Worm (Caenorhabditis elegans) whole organism, L4 larva: Measurements from ENCODE around the gene F11A5.16.

Source experiments
- D1046.2 ChIP-seq: fragments of 200-800 bp; sonication (Bioruptor generic); IDR thresholded peaks from 2 replicates; pipeline ENCODE4 v1.3.6; 2022; ENCODE audit warnings: missing genetic modification characterization, missing compliant biosample characterization
- F26F4.8 ChIP-seq: fragments of 200-800 bp; sonication (Bioruptor generic); conservative IDR thresholded peaks from 2 replicates; pipeline ENCODE4 v1.3.6; 2022; ENCODE audit warnings: missing genetic modification characterization, missing compliant biosample characterization
- F44E2.7 ChIP-seq: fragments of 200-800 bp; sonication (Bioruptor generic); IDR thresholded peaks from 2 replicates; pipeline ENCODE4 v2.1.2; 2022; ENCODE audit warnings: missing genetic modification characterization, missing compliant biosample characterization
- F49E8.2 ChIP-seq: sonication (generic microtip); optimal IDR thresholded peaks from 2 replicates; lab custom pipeline; 2016; ENCODE audit warnings: missing compliant biosample characterization, mild to moderate bottlenecking, missing genetic modification characterization, borderline replicate concordance
- Y5F2A.4 ChIP-seq: fragments of 200-800 bp; sonication (Bioruptor generic); optimal IDR thresholded peaks from 2 replicates; lab custom pipeline; 2018; ENCODE audit warnings: mild to moderate bottlenecking, missing genetic modification characterization, missing compliant biosample characterization
- Y75B8A.6 ChIP-seq: fragments of 200-800 bp; sonication (Bioruptor generic); IDR thresholded peaks from 2 replicates; pipeline ENCODE4 v1.3.6; 2022; ENCODE audit warnings: missing genetic modification reagents, missing genetic modification characterization, missing compliant biosample characterization
- ZK337.2 ChIP-seq: fragments of 200-800 bp; sonication (Bioruptor generic); IDR thresholded peaks from 2 replicates; pipeline ENCODE4 v1.3.6; 2022; ENCODE audit warnings: missing genetic modification reagents, missing genetic modification characterization, missing compliant biosample characterization
- ama-1 ChIP-seq: fragments of 150-350 bp; optimal IDR thresholded peaks from 2 replicates; lab custom pipeline; 2014; ENCODE audit warnings: inconsistent platforms, mixed read lengths
- arid-1 ChIP-seq: fragments of 200-800 bp; sonication (Bioruptor generic); conservative IDR thresholded peaks from 2 replicates; pipeline ENCODE4 v1.3.6; 2022; ENCODE audit warnings: missing genetic modification reagents, missing genetic modification characterization, missing compliant biosample characterization
- ceh-32 ChIP-seq: sonication (generic microtip); optimal IDR thresholded peaks from 2 replicates; lab custom pipeline; 2016; ENCODE audit warnings: mild to moderate bottlenecking, missing genetic modification characterization, missing compliant biosample characterization; ENCODE audit not compliant: poor library complexity
- ceh-44 ChIP-seq: fragments of 200-800 bp; sonication (Bioruptor generic); IDR thresholded peaks from 2 replicates; pipeline ENCODE4 v1.3.6; 2022; ENCODE audit warnings: missing genetic modification reagents, missing genetic modification characterization, missing compliant biosample characterization
- ces-1 ChIP-seq: fragments of 150-350 bp; sonication (generic microtip); optimal IDR thresholded peaks from 4 replicates; lab custom pipeline; 2014; ENCODE audit warnings: missing biosample characterization, missing genetic modification reagents, missing genetic modification characterization
- cey-2 ChIP-seq: sonication (generic microtip); optimal IDR thresholded peaks from 3 replicates; lab custom pipeline; 2017; ENCODE audit warnings: missing genetic modification characterization, mild to moderate bottlenecking, missing compliant biosample characterization, antibody characterized with exemption, borderline replicate concordance; ENCODE audit not compliant: insufficient read depth
- daf-12 ChIP-seq: fragments of 150-350 bp; optimal IDR thresholded peaks from 2 replicates; lab custom pipeline; 2014; ENCODE audit warnings: missing biosample characterization, missing genetic modification reagents, missing genetic modification characterization
- daf-16 ChIP-seq, 3 experiments: sonication (generic microtip); optimal IDR thresholded peaks; 2 replicates each; lab custom pipeline; 2016 to 2017; ENCODE audit warnings: missing genetic modification characterization in 3 of 3, missing genetic modification reagents in 3 of 3, mild to moderate bottlenecking in 2 of 3, missing compliant biosample characterization in 2 of 3, missing biosample characterization in 1 of 3, moderate library complexity in 1 of 3
- daf-8 ChIP-seq: fragments of 200-800 bp; sonication (Bioruptor generic); IDR thresholded peaks from 2 replicates; pipeline ENCODE4 v1.3.6; 2022; ENCODE audit warnings: missing genetic modification characterization, missing compliant biosample characterization
- dmd-6 ChIP-seq: fragments of 200-800 bp; sonication (Bioruptor generic); IDR thresholded peaks from 2 replicates; pipeline ENCODE4 v1.3.6; 2022; ENCODE audit warnings: missing genetic modification reagents, missing genetic modification characterization, missing compliant biosample characterization
- dmd-8 ChIP-seq: fragments of 200-800 bp; sonication (Bioruptor generic); IDR thresholded peaks from 2 replicates; pipeline ENCODE4 v1.3.6; 2022; ENCODE audit warnings: missing genetic modification characterization, missing compliant biosample characterization
- dmd-9 ChIP-seq: fragments of 200-800 bp; sonication (Bioruptor generic); IDR thresholded peaks from 2 replicates; pipeline ENCODE4 v1.3.6; 2022; ENCODE audit warnings: missing genetic modification reagents, missing genetic modification characterization, missing compliant biosample characterization
- dpl-1 ChIP-seq: fragments of 150-350 bp; optimal IDR thresholded peaks from 2 replicates; lab custom pipeline; 2014; ENCODE audit warnings: missing biosample characterization, missing genetic modification reagents, missing genetic modification characterization
- hlh-11 ChIP-seq: fragments of 200-800 bp; sonication (Bioruptor generic); optimal IDR thresholded peaks from 2 replicates; lab custom pipeline; 2018; ENCODE audit warnings: mild to moderate bottlenecking, missing genetic modification characterization, missing compliant biosample characterization
- hlh-30 ChIP-seq: sonication (generic microtip); optimal IDR thresholded peaks from 2 replicates; lab custom pipeline; 2017; ENCODE audit warnings: antibody characterized with exemption, mild to moderate bottlenecking, missing genetic modification characterization, missing compliant biosample characterization; ENCODE audit not compliant: insufficient read depth
- lim-7 ChIP-seq: fragments of 200-800 bp; sonication (Bioruptor generic); IDR thresholded peaks from 2 replicates; pipeline ENCODE4 v1.3.6; 2022; ENCODE audit warnings: missing genetic modification characterization, missing compliant biosample characterization
- lir-3 ChIP-seq: sonication (generic microtip); optimal IDR thresholded peaks from 2 replicates; lab custom pipeline; 2016; ENCODE audit warnings: mild to moderate bottlenecking, missing genetic modification characterization, missing compliant biosample characterization
- madf-9 ChIP-seq: fragments of 200-800 bp; sonication (Bioruptor generic); conservative IDR thresholded peaks from 2 replicates; pipeline ENCODE4 v1.3.6; 2022; ENCODE audit warnings: missing genetic modification reagents, missing genetic modification characterization, missing compliant biosample characterization
- mdt-29 ChIP-seq: fragments of 200-800 bp; sonication (Bioruptor generic); IDR thresholded peaks from 2 replicates; pipeline ENCODE4 v1.3.6; 2022; ENCODE audit warnings: missing genetic modification reagents, missing genetic modification characterization, missing compliant biosample characterization
- mes-2 ChIP-seq: sonication (generic microtip); optimal IDR thresholded peaks from 2 replicates; lab custom pipeline; 2016; ENCODE audit warnings: missing genotype, mild to moderate bottlenecking, missing genetic modification characterization, missing compliant biosample characterization; ENCODE audit not compliant: poor library complexity, severe bottlenecking
- nhr-102 ChIP-seq: sonication (generic microtip); optimal IDR thresholded peaks from 2 replicates; lab custom pipeline; 2016; ENCODE audit warnings: mild to moderate bottlenecking, missing genetic modification characterization, moderate library complexity, missing compliant biosample characterization
- nhr-111 ChIP-seq: fragments of 200-800 bp; sonication (Bioruptor generic); optimal IDR thresholded peaks from 2 replicates; lab custom pipeline; 2018; ENCODE audit warnings: mild to moderate bottlenecking, missing genetic modification characterization, missing compliant biosample characterization
- nhr-28 ChIP-seq: fragments of 150-350 bp; optimal IDR thresholded peaks from 2 replicates; lab custom pipeline; 2014; ENCODE audit warnings: missing biosample characterization, missing genetic modification characterization
- nhr-42 ChIP-seq: fragments of 200-800 bp; sonication (Bioruptor generic); IDR thresholded peaks from 2 replicates; pipeline ENCODE4 v1.3.6; 2022; ENCODE audit warnings: missing genetic modification characterization, missing compliant biosample characterization
- nhr-77 ChIP-seq: fragments of 150-350 bp; optimal IDR thresholded peaks from 2 replicates; lab custom pipeline; 2014; ENCODE audit warnings: missing biosample characterization, missing genetic modification characterization
- php-3 ChIP-seq: fragments of 200-800 bp; sonication (Bioruptor generic); IDR thresholded peaks from 2 replicates; pipeline ENCODE4 v1.3.6; 2022; ENCODE audit warnings: missing genetic modification reagents, missing genetic modification characterization, missing compliant biosample characterization
- pqm-1 ChIP-seq: sonication (generic microtip); optimal IDR thresholded peaks from 2 replicates; lab custom pipeline; 2017; ENCODE audit warnings: missing biosample characterization, missing genetic modification characterization
- sdz-12 ChIP-seq: fragments of 200-800 bp; sonication (Bioruptor generic); optimal IDR thresholded peaks from 2 replicates; lab custom pipeline; 2018; ENCODE audit warnings: mild to moderate bottlenecking, missing genetic modification characterization, missing compliant biosample characterization
- set-16 ChIP-seq: fragments of 200-800 bp; sonication (Bioruptor generic); IDR thresholded peaks from 2 replicates; pipeline ENCODE4 v1.3.6; 2022; ENCODE audit warnings: missing genetic modification reagents, missing genetic modification characterization, missing compliant biosample characterization
- snpc-1.2 ChIP-seq: fragments of 200-800 bp; sonication (Bioruptor generic); IDR thresholded peaks from 2 replicates; pipeline ENCODE4 v1.3.6; 2022; ENCODE audit warnings: missing genetic modification reagents, missing genetic modification characterization, missing compliant biosample characterization
- spr-3 ChIP-seq: fragments of 200-800 bp; sonication (Bioruptor generic); optimal IDR thresholded peaks from 2 replicates; lab custom pipeline; 2018; ENCODE audit warnings: mild to moderate bottlenecking, missing genetic modification characterization, missing compliant biosample characterization
- tra-1 ChIP-seq: fragments of 200-800 bp; sonication (Bioruptor generic); IDR thresholded peaks from 2 replicates; pipeline ENCODE4 v1.3.6; 2022; ENCODE audit warnings: missing genetic modification reagents, missing genetic modification characterization, missing compliant biosample characterization
- unc-39 ChIP-seq: sonication (generic microtip); optimal IDR thresholded peaks from 2 replicates; lab custom pipeline; 2017; ENCODE audit warnings: missing biosample characterization, missing genetic modification characterization
- vab-7 ChIP-seq: fragments of 200-800 bp; sonication (Bioruptor generic); IDR thresholded peaks from 2 replicates; pipeline ENCODE4 v1.3.6; 2022; ENCODE audit warnings: missing genetic modification reagents, missing genetic modification characterization, missing compliant biosample characterization
- zag-1 ChIP-seq: fragments of 150-350 bp; optimal IDR thresholded peaks from 2 replicates; lab custom pipeline; 2014; ENCODE audit warnings: missing biosample characterization, missing genetic modification characterization
- zfp-3 ChIP-seq: fragments of 200-800 bp; sonication (Bioruptor generic); conservative IDR thresholded peaks from 2 replicates; pipeline ENCODE4 v1.3.6; 2022; ENCODE audit warnings: missing genetic modification reagents, missing genetic modification characterization, missing compliant biosample characterization

F11A5.16 gene

ce11 chrV:16225524-16226116 lies 14.9 kb downstream of the F11A5.16 start (continued):
- no peak for TF ChIP-seq nhr-111 (GFP tag; lab: Kevin White, UChicago)
- no peak for TF ChIP-seq dmd-8 (GFP tag; lab: Robert Waterston, UW)
- peak; percentile 42; the same call in 1 of the 2 replicates for TF ChIP-seq dmd-6 (GFP tag; lab: Robert Waterston, UW)
- no peak for TF ChIP-seq cey-2 (tag; lab: Kevin White, UChicago)
- TF ChIP-seq Y75B8A.6 (GFP tag; lab: Robert Waterston, UW): 0 out of 2 replicates have a peak, but pooled peaks have one; percentile 17
- TF ChIP-seq arid-1 (GFP tag; lab: Robert Waterston, UW): no peak
- no peak for TF ChIP-seq zfp-3 (GFP tag; lab: Robert Waterston, UW)
- TF ChIP-seq nhr-28 (tag; lab: Kevin White, UChicago): no peak
- no peak for TF ChIP-seq Y5F2A.4 (GFP tag; lab: Kevin White, UChicago)
- peak; percentile 85 for TF ChIP-seq ceh-44 (GFP tag; lab: Robert Waterston, UW)
- no peak for TF ChIP-seq ceh-32 (tag; lab: Kevin White, UChicago)
- peak; percentile 81 for TF ChIP-seq F49E8.2 (tag; lab: Kevin White, UChicago)
- TF ChIP-seq F44E2.7: no peak
- no peak for TF ChIP-seq mes-2 (tag; lab: Kevin White, UChicago)
- TF ChIP-seq dpl-1 (GFP tag; lab: Kevin White, UChicago): no peak
- TF ChIP-seq ces-1: no peak
- TF ChIP-seq daf-16 (GFP tag; optimal IDR thresholded peaks at IDR 0.05; lab: Kevin White, UChicago): peak in 1 of 2 experiments; percentile 31
- TF ChIP-seq daf-16 (tag; optimal IDR thresholded peaks at IDR 0.05; lab: Kevin White, UChicago): no peak
- peak; percentile 14 for TF ChIP-seq hlh-11
- no peak for TF ChIP-seq nhr-42 (GFP tag; lab: Robert Waterston, UW)
- TF ChIP-seq nhr-102 (tag; lab: Kevin White, UChicago): peak; percentile 14
- peak; percentile 42; the same call in 1 of the 2 replicates for TF ChIP-seq tra-1 (GFP tag; lab: Robert Waterston, UW)
- no peak for TF ChIP-seq lim-7
- TF ChIP-seq daf-8: no peak
- no peak for TF ChIP-seq pqm-1 (tag; lab: Kevin White, UChicago)
- TF ChIP-seq F26F4.8: no peak
- no peak for TF ChIP-seq sdz-12 (GFP tag; lab: Kevin White, UChicago)
- TF ChIP-seq unc-39 (tag; lab: Kevin White, UChicago): no peak
- no peak for TF ChIP-seq lir-3
- TF ChIP-seq mdt-29 (GFP tag; lab: Robert Waterston, UW): 0 out of 2 replicates have a peak, but pooled peaks have one; percentile 25
- no peak for TF ChIP-seq dmd-9 (GFP tag; lab: Robert Waterston, UW)
- TF ChIP-seq ama-1 (lab: Kevin White, UChicago): no peak
- TF ChIP-seq D1046.2 (GFP tag; lab: Robert Waterston, UW): no peak
- TF ChIP-seq php-3: no peak
- TF ChIP-seq ZK337.2: no peak
- TF ChIP-seq nhr-77: no peak
- no peak for TF ChIP-seq vab-7 (GFP tag; lab: Robert Waterston, UW)
- TF ChIP-seq set-16 (GFP tag; lab: Robert Waterston, UW): no peak
- no peak for TF ChIP-seq hlh-30 (tag; lab: Kevin White, UChicago)

ce11 chrV:16226581-16226980 lies 15.8 kb downstream of the F11A5.16 start, which contains the start of gene F11A5.13:
Gene F11A5.13 (minus strand): TSS chrV:16226681.
- TF ChIP-seq snpc-1.2 (GFP tag; lab: Robert Waterston, UW) (no peak), daf-12 (tag; lab: Kevin White, UChicago) (no peak), ZK337.2 (no peak), dmd-8 (GFP tag; lab: Robert Waterston, UW) (no peak), madf-9 (GFP tag; lab: Robert Waterston, UW) (no peak), nhr-28 (tag; lab: Kevin White, UChicago) (no peak), lir-3 (no peak), sdz-12 (GFP tag; lab: Kevin White, UChicago) (no peak), spr-3 (GFP tag; lab: Kevin White, UChicago) (no peak), zag-1 (tag; lab: Kevin White, UChicago) (no peak)
